Fruit fly (Drosophila melanogaster): ENCODE measurements around the gene Atx2.

DNA sequence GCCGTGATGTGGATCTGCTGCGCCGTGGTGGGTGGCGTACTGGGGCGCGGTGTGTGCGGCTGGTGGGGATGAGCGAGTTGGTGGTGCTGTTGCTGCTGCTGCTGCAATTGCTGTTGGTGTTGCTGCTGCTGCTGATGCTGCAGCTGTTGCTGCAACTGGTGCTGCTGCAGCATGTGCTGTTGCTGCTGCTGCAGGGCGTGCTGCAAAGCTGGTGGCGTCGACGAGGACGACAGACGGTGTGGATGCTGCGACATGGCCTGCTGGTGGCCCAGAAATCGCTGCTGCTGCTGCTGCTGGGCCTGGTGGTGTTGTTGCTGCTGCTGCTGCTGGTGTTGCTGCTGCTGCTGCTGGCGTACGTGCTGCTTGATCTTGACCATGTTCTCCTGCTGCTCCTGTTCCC lies 16.0 kb downstream of the Atx2 start:
- TF ChIP-seq psq (GFP tag; optimal IDR thresholded peaks at IDR 0.05) = no peak
- no peak for TF ChIP-seq lola (GFP tag; optimal IDR thresholded peaks at IDR 0.05)
- TF ChIP-seq CrebA (GFP tag; optimal IDR thresholded peaks at IDR 0.05; ENCODE audit: borderline replicate concordance) = no peak
- TF ChIP-seq pan (optimal IDR thresholded peaks at IDR 0.05) = no peak
- TF ChIP-seq usp (GFP tag; optimal IDR thresholded peaks at IDR 0.05) = no peak
- no peak for TF ChIP-seq Rel (GFP tag; optimal IDR thresholded peaks at IDR 0.05)
- TF ChIP-seq Rel (tag; optimal IDR thresholded peaks at IDR 0.05) = no peak
- TF ChIP-seq GATAd (GFP tag; optimal IDR thresholded peaks at IDR 0.05) = no peak
